Worm (Caenorhabditis elegans) whole organism, young adult: ENCODE data around the gene K11C4.2.

ENCODE experiments used
- T26A5.8 ChIP-seq: sonication (generic microtip); optimal IDR thresholded peaks from 2 replicates; lab custom pipeline; 2016; ENCODE audit warnings: missing genetic modification characterization, missing compliant biosample characterization
- bed-2 ChIP-seq: fragments of 200-800 bp; sonication (Bioruptor generic); IDR thresholded peaks from 2 replicates; pipeline ENCODE4 v1.3.6; 2022; ENCODE audit warnings: missing genetic modification reagents, missing genetic modification characterization, missing compliant biosample characterization
- die-1 ChIP-seq: sonication (generic microtip); optimal IDR thresholded peaks from 2 replicates; lab custom pipeline; 2016; ENCODE audit warnings: missing genotype, mild to moderate bottlenecking, missing genetic modification characterization, missing compliant biosample characterization
- egl-18 ChIP-seq: fragments of 200-800 bp; sonication (Bioruptor generic); IDR thresholded peaks from 2 replicates; pipeline ENCODE4 v1.3.6; 2022; ENCODE audit warnings: missing genetic modification reagents, missing genetic modification characterization, missing compliant biosample characterization
- ekl-4 ChIP-seq: fragments of 200-800 bp; sonication (Bioruptor generic); IDR thresholded peaks from 2 replicates; pipeline ENCODE4 v1.3.6; 2022; ENCODE audit warnings: missing genetic modification reagents, missing genetic modification characterization, missing compliant biosample characterization
- ets-4 ChIP-seq: fragments of 200-800 bp; sonication (Bioruptor generic); optimal IDR thresholded peaks from 2 replicates; lab custom pipeline; 2018; ENCODE audit warnings: mild to moderate bottlenecking, missing genetic modification characterization, missing compliant biosample characterization
- madf-10 ChIP-seq: sonication (generic microtip); optimal IDR thresholded peaks from 2 replicates; lab custom pipeline; 2016; ENCODE audit warnings: mild to moderate bottlenecking, missing genetic modification characterization, missing compliant biosample characterization
- mes-4 ChIP-seq: sonication (generic microtip); optimal IDR thresholded peaks from 2 replicates; lab custom pipeline; 2016; ENCODE audit warnings: missing genotype, missing genetic modification characterization, missing compliant biosample characterization
- nhr-179 ChIP-seq: sonication (generic microtip); optimal IDR thresholded peaks from 2 replicates; lab custom pipeline; 2016; ENCODE audit warnings: mild to moderate bottlenecking, missing genetic modification characterization, missing compliant biosample characterization
- rec-8 ChIP-seq, 2 experiments: sonication (generic microtip); optimal IDR thresholded peaks; 2 replicates each; lab custom pipeline; 2016; ENCODE audit warnings: mild to moderate bottlenecking in 2 of 2, missing genetic modification characterization in 2 of 2, missing genetic modification reagents in 2 of 2, missing genotype in 2 of 2, missing biosample characterization in 1 of 2, missing compliant biosample characterization in 1 of 2, moderate library complexity in 1 of 2
- snpc-4 ChIP-seq, 5 experiments: fragments of 150-350 bp in 1 of 5; sonication (generic microtip) in 4 of 5; optimal IDR thresholded peaks; 2 replicates each; lab custom pipeline; 2014 to 2018; ENCODE audit warnings: missing genetic modification characterization in 5 of 5, missing biosample characterization in 3 of 5, antibody characterized with exemption in 2 of 5, mild to moderate bottlenecking in 2 of 5, missing compliant biosample characterization in 2 of 5, missing genotype in 2 of 5, moderate library complexity in 2 of 5, missing genetic modification reagents in 1 of 5
- zfh-2 ChIP-seq: fragments of 200-800 bp; sonication (Bioruptor generic); conservative IDR thresholded peaks from 2 replicates; pipeline ENCODE4 v1.3.6; 2022; ENCODE audit warnings: missing genetic modification reagents, missing genetic modification characterization, missing compliant biosample characterization

ce11 chrV:6900814-6901592, 6.1 kb downstream of the K11C4.2 start:
- TF ChIP-seq rec-8 (tag; optimal IDR thresholded peaks at IDR 0.05; lab: Kevin White, UChicago) (no peak), egl-18 (GFP tag; lab: Robert Waterston, UW) (no peak), nhr-179 (no peak), bed-2 (no peak), snpc-4 (GFP tag; optimal IDR thresholded peaks at IDR 0.05; lab: Kevin White, UChicago) (no peak), snpc-4 (tag; optimal IDR thresholded peaks at IDR 0.05; lab: Kevin White, UChicago) (no peak), ets-4 (no peak), zfh-2 (GFP tag; lab: Robert Waterston, UW) (no peak), madf-10 (tag; lab: Kevin White, UChicago) (no peak), ekl-4 (GFP tag; lab: Robert Waterston, UW) (no peak), die-1 (tag; lab: Kevin White, UChicago) (no peak), mes-4 (tag; lab: Kevin White, UChicago) (no peak), T26A5.8 (tag; lab: Kevin White, UChicago) (no peak)
